Fruit fly (Drosophila melanogaster) whole organism, embryonic: ENCODE measurements around the gene Dpp10.

Experiments
- Atf3 ChIP-seq: fragments of 200-800 bp; sonication (Bioruptor generic); optimal IDR thresholded peaks from 3 replicates; lab custom pipeline; 2016; ENCODE audit warnings: missing biosample characterization, missing genetic modification characterization
- Atf6 ChIP-seq: fragments of 200-800 bp; sonication (Bioruptor generic); IDR thresholded peaks from 2 replicates; pipeline ENCODE4 v1.3.6; 2022; ENCODE audit warnings: missing biosample characterization, missing genetic modification characterization
- Bteb2 ChIP-seq: fragments of 200-800 bp; sonication (Bioruptor generic); optimal IDR thresholded peaks from 2 replicates; lab custom pipeline; 2016; ENCODE audit warnings: missing biosample characterization, missing genetic modification characterization
- CG10431 ChIP-seq: fragments of 200-800 bp; sonication (Bioruptor generic); optimal IDR thresholded peaks from 3 replicates; lab custom pipeline; 2018; ENCODE audit warnings: missing biosample characterization, mild to moderate bottlenecking, missing genetic modification characterization
- CG11456 ChIP-seq: fragments of 200-800 bp; sonication (Bioruptor generic); IDR thresholded peaks from 3 replicates; pipeline ENCODE4 v1.3.6; 2022; ENCODE audit warnings: missing biosample characterization, missing genetic modification characterization
- CG11504 ChIP-seq: fragments of 200-800 bp; sonication (Bioruptor generic); optimal IDR thresholded peaks from 3 replicates; lab custom pipeline; 2019; ENCODE audit warnings: missing biosample characterization, mild to moderate bottlenecking, missing genetic modification characterization, moderate library complexity
- CG17829 ChIP-seq: fragments of 200-800 bp; optimal IDR thresholded peaks from 2 replicates; lab custom pipeline; 2019; ENCODE audit warnings: missing biosample characterization, mild to moderate bottlenecking, missing genetic modification characterization, moderate library complexity
- CG3163 ChIP-seq: fragments of 200-800 bp; sonication (Bioruptor generic); optimal IDR thresholded peaks from 3 replicates; lab custom pipeline; 2016; ENCODE audit warnings: missing biosample characterization, missing genetic modification characterization
- CG3407 ChIP-seq: fragments of 200-800 bp; sonication (Bioruptor generic); optimal IDR thresholded peaks from 2 replicates; lab custom pipeline; 2018; ENCODE audit warnings: missing biosample characterization, mild to moderate bottlenecking, missing genetic modification characterization
- CG34224 ChIP-seq: fragments of 200-800 bp; sonication (Bioruptor generic); IDR thresholded peaks from 3 replicates; pipeline ENCODE4 v1.3.6; 2022; ENCODE audit warnings: missing biosample characterization, missing genetic modification characterization; ENCODE audit not compliant: partially characterized antibody
- CG7357 ChIP-seq: fragments of 200-800 bp; sonication (Bioruptor generic); IDR thresholded peaks from 3 replicates; pipeline ENCODE4 v1.3.6; 2022; ENCODE audit warnings: missing biosample characterization, missing genetic modification characterization
- CG7372 ChIP-seq: fragments of 200-800 bp; sonication (Bioruptor generic); IDR thresholded peaks from 2 replicates; pipeline ENCODE4 v1.3.6; 2022; ENCODE audit warnings: missing biosample characterization, missing genetic modification characterization
- CG8388 ChIP-seq: fragments of 200-800 bp; sonication (Bioruptor generic); optimal IDR thresholded peaks from 2 replicates; lab custom pipeline; 2019; ENCODE audit warnings: missing biosample characterization, mild to moderate bottlenecking, missing genetic modification characterization, moderate library complexity
- CG8765 ChIP-seq: fragments of 200-800 bp; sonication (Bioruptor generic); IDR thresholded peaks from 2 replicates; pipeline ENCODE4 v1.3.6; 2022; ENCODE audit warnings: missing biosample characterization, missing genetic modification characterization
- CG9727 ChIP-seq: fragments of 200-800 bp; sonication (Bioruptor generic); optimal IDR thresholded peaks from 3 replicates; lab custom pipeline; 2017; ENCODE audit warnings: missing biosample characterization, mild to moderate bottlenecking, missing genetic modification characterization
- CTCF ChIP-seq: fragments of 200-800 bp; sonication (Bioruptor generic); optimal IDR thresholded peaks from 2 replicates; lab custom pipeline; 2017; ENCODE audit warnings: missing biosample characterization, mild to moderate bottlenecking, missing genetic modification characterization, moderate library complexity
- E2f2 ChIP-seq: fragments of 200-800 bp; sonication (Bioruptor generic); IDR thresholded peaks from 2 replicates; pipeline ENCODE4 v1.3.6; 2022; ENCODE audit warnings: missing biosample characterization, missing genetic modification characterization
- Fer3 ChIP-seq: fragments of 200-800 bp; sonication (Bioruptor generic); optimal IDR thresholded peaks from 2 replicates; lab custom pipeline; 2018; ENCODE audit warnings: missing biosample characterization, mild to moderate bottlenecking, missing genetic modification characterization, moderate library complexity
- Hsf ChIP-seq: fragments of 200-800 bp; sonication (Bioruptor generic); optimal IDR thresholded peaks from 3 replicates; lab custom pipeline; 2016; ENCODE audit warnings: missing biosample characterization, missing genetic modification characterization
- NFAT ChIP-seq: fragments of 200-800 bp; sonication (Bioruptor generic); IDR thresholded peaks from 2 replicates; pipeline ENCODE4 v1.3.6; 2022; ENCODE audit warnings: missing biosample characterization, missing genetic modification characterization
- Neu2 ChIP-seq: fragments of 200-800 bp; sonication (Bioruptor generic); optimal IDR thresholded peaks from 3 replicates; lab custom pipeline; 2016; ENCODE audit warnings: missing biosample characterization, missing genetic modification characterization, borderline replicate concordance
- Poxn ChIP-seq: fragments of 200-800 bp; sonication (Bioruptor generic); IDR thresholded peaks from 2 replicates; pipeline ENCODE4 v1.3.6; 2022; ENCODE audit warnings: missing biosample characterization, missing genetic modification characterization
- Rfx ChIP-seq: fragments of 200-800 bp; sonication (Bioruptor generic); IDR thresholded peaks from 2 replicates; pipeline ENCODE4 v1.3.6; 2022; ENCODE audit warnings: missing biosample characterization, missing genetic modification characterization
- Sox100B ChIP-seq: fragments of 200-800 bp; sonication (Bioruptor generic); optimal IDR thresholded peaks from 3 replicates; lab custom pipeline; 2018; ENCODE audit warnings: missing biosample characterization, mild to moderate bottlenecking, missing genetic modification characterization
- Sry-β ChIP-seq: fragments of 200-800 bp; sonication (Bioruptor generic); optimal IDR thresholded peaks from 2 replicates; lab custom pipeline; 2018; ENCODE audit warnings: missing biosample characterization, mild to moderate bottlenecking, missing genetic modification characterization, moderate library complexity
- TFAM ChIP-seq: fragments of 200-800 bp; sonication (Bioruptor generic); optimal IDR thresholded peaks from 2 replicates; lab custom pipeline; 2017; ENCODE audit warnings: missing biosample characterization, missing genetic modification characterization, inconsistent platforms
- Tbp ChIP-seq: fragments of >200 bp; optimal IDR thresholded peaks from 2 replicates; lab custom pipeline; 2018; ENCODE audit warnings: missing biosample characterization, missing genetic modification characterization
- Usf ChIP-seq: fragments of 200-800 bp; sonication (Bioruptor generic); optimal IDR thresholded peaks from 2 replicates; lab custom pipeline; 2017; ENCODE audit warnings: missing genotype, missing biosample characterization, missing genetic modification characterization
- amos ChIP-seq: fragments of 200-800 bp; sonication (Bioruptor generic); IDR thresholded peaks from 2 replicates; pipeline ENCODE4 v1.3.6; 2022; ENCODE audit warnings: missing biosample characterization, missing genetic modification characterization; ENCODE audit not compliant: partially characterized antibody
- btn ChIP-seq: fragments of 200-800 bp; sonication (Bioruptor generic); optimal IDR thresholded peaks from 2 replicates; lab custom pipeline; 2016; ENCODE audit warnings: missing biosample characterization, missing genetic modification characterization
- chif ChIP-seq, 2 experiments: fragments of 200-800 bp; sonication (Bioruptor generic); optimal IDR thresholded peaks; 3 replicates each; lab custom pipeline; 2016; ENCODE audit warnings: missing biosample characterization in 2 of 2, missing genetic modification characterization in 2 of 2
- disco-r ChIP-seq: fragments of 200-800 bp; sonication (Bioruptor generic); optimal IDR thresholded peaks from 2 replicates; lab custom pipeline; 2016; ENCODE audit warnings: missing biosample characterization, missing genetic modification characterization
- exex ChIP-seq: fragments of 200-800 bp; sonication (Bioruptor generic); optimal IDR thresholded peaks from 4 replicates; lab custom pipeline; 2018; ENCODE audit warnings: missing biosample characterization, mild to moderate bottlenecking, missing genetic modification characterization, moderate library complexity
- grau ChIP-seq: fragments of 200-800 bp; optimal IDR thresholded peaks from 3 replicates; lab custom pipeline; 2019; ENCODE audit warnings: missing biosample characterization, mild to moderate bottlenecking, missing genetic modification characterization, moderate library complexity
- gsb-n ChIP-seq: fragments of 200-800 bp; sonication (Bioruptor generic); optimal IDR thresholded peaks from 3 replicates; lab custom pipeline; 2018; ENCODE audit warnings: missing biosample characterization, mild to moderate bottlenecking, missing genetic modification characterization
- gt ChIP-seq: fragments of 200-800 bp; sonication (Bioruptor generic); IDR thresholded peaks from 2 replicates; pipeline ENCODE4 v1.3.6; 2022; ENCODE audit warnings: missing biosample characterization, missing genetic modification characterization
- hb ChIP-seq: fragments of 200-800 bp; sonication (Bioruptor generic); IDR thresholded peaks from 3 replicates; pipeline ENCODE4 v1.3.6; 2022; ENCODE audit warnings: missing biosample characterization, missing genetic modification characterization; ENCODE audit not compliant: partially characterized antibody
- kay ChIP-seq: fragments of 200-800 bp; sonication (Bioruptor generic); optimal IDR thresholded peaks from 2 replicates; lab custom pipeline; 2016; ENCODE audit warnings: missing biosample characterization, missing genetic modification characterization
- pita ChIP-seq: fragments of 200-800 bp; sonication (Bioruptor generic); optimal IDR thresholded peaks from 2 replicates; lab custom pipeline; 2017; ENCODE audit warnings: missing biosample characterization, mild to moderate bottlenecking, missing genetic modification characterization
- pnt ChIP-seq: fragments of 200-800 bp; sonication (Bioruptor generic); optimal IDR thresholded peaks from 3 replicates; lab custom pipeline; 2016; ENCODE audit warnings: missing biosample characterization, missing genetic modification characterization
- row ChIP-seq: fragments of 200-800 bp; sonication (Bioruptor generic); IDR thresholded peaks from 3 replicates; pipeline ENCODE4 v1.3.6; 2022; ENCODE audit warnings: missing biosample characterization, missing genetic modification characterization
- sd ChIP-seq: fragments of 200-800 bp; sonication (Bioruptor generic); optimal IDR thresholded peaks from 3 replicates; lab custom pipeline; 2018; ENCODE audit warnings: missing biosample characterization, mild to moderate bottlenecking, missing genetic modification characterization, moderate library complexity
- slbo ChIP-seq: fragments of 200-800 bp; sonication (Bioruptor generic); IDR thresholded peaks from 2 replicates; pipeline ENCODE4 v1.3.6; 2022; ENCODE audit warnings: missing biosample characterization, missing genetic modification characterization
- so ChIP-seq: fragments of 200-800 bp; sonication (Bioruptor generic); IDR thresholded peaks from 3 replicates; pipeline ENCODE4 v1.3.6; 2022; ENCODE audit warnings: missing biosample characterization, missing genetic modification characterization
- tna ChIP-seq: fragments of 200-800 bp; sonication (Bioruptor generic); IDR thresholded peaks from 2 replicates; pipeline ENCODE4 v1.3.6; 2022; ENCODE audit warnings: missing biosample characterization, missing genetic modification characterization; ENCODE audit not compliant: partially characterized antibody
- twi ChIP-seq: fragments of 200-800 bp; optimal IDR thresholded peaks from 2 replicates; lab custom pipeline; 2019; ENCODE audit warnings: missing biosample characterization, mild to moderate bottlenecking, missing genetic modification characterization, moderate library complexity
- tx ChIP-seq: fragments of 200-800 bp; sonication (Bioruptor generic); optimal IDR thresholded peaks from 2 replicates; lab custom pipeline; 2016; ENCODE audit warnings: missing biosample characterization, missing genetic modification characterization
- unpg ChIP-seq: fragments of 200-800 bp; sonication (Bioruptor generic); optimal IDR thresholded peaks from 3 replicates; lab custom pipeline; 2018; ENCODE audit warnings: missing biosample characterization, mild to moderate bottlenecking, missing genetic modification characterization, moderate library complexity

Gene Dpp10

DNA sequence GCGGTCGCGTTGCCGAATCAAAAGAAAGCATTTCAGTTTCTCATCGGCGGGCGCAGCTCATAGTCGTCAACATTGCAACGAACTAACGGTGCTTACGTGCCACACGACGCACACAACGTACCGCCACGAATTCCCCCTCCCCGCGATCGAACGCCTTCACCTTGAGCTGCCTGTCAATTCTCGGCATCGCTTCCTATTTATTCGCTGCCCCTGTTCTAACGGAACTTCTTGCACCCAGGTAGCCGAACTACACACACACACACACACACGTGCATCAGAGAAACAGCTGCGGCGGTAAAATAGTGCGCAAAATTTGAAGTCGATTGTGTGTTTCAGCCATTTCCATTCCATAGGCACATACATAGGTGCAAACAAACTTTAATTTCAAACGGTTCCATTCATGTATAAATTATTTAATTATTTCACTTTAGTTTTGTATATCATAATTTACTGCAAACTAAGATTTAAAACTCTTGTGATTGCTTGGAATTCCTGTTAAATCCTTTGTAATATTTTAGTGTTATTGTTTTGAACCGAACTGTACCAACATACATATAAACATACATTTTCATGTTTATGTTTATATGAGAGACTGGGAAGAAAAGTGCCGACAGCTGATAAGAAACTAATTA, 10.6 kb upstream of the Dpp10 start (continued):
- TF ChIP-seq CG11456 (GFP tag; lab: Robert Waterston, UW) (0 out of 3 replicates have a peak, but pooled peaks have one; percentile 20), E2f2 (peak; percentile 25; the same call in 1 of the 2 replicates), gsb-n (tag; lab: Kevin White, UChicago) (peak; percentile 9), twi (tag; lab: Kevin White, UChicago) (no peak), unpg (peak; percentile 39), grau (peak; percentile 21), CTCF (no peak), CG8388 (GFP tag; lab: Kevin White, UChicago) (peak; percentile 47), Poxn (no peak), Hsf (no peak)
- TF ChIP-seq, all 482 proteins: peak for 41

DNA sequence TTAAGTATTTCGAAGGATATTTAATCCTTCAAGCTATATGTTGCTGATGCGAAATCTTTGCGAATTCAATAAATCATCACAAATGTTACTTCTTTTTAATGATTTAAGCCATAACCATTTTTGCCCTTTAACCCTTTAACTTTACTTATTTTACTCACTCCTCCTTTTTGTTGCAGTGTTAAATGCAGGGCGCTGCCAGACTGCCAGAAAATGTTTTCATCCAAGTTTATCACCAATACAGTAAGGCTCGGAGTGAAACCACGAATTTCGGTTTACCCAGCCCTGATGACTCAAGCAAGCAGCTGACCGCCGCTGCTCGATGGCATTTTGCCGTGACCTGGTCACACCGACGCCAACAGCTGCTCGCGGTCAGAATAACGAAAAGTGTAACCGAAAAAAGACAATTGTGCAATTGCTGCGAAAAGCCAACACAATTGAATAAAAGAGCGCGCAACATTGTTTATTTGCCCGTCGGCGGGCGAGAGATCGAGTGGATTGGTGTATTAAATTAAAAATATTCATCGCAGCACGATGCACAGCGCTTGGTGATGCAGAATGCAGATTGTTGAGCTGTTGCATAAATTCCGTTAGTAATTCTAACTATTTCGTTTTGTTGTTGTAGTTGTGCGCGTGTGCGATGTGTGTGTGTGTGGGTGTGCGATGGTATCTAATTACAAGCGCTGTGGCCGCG, 10.0 kb upstream of the Dpp10 start, which contains the start of gene CG11050:
TSS of gene CG11050 (plus strand) at position 329 of the 691 bp plus-strand sequence.
- TF ChIP-seq CG7372 (GFP tag; lab: Robert Waterston, UW) (peak; percentile 75), NFAT (GFP tag; lab: Robert Waterston, UW) (peak; percentile 81), pnt (GFP tag; lab: Kevin White, UChicago) (peak; percentile 75), CG8765 (peak; percentile 66), Rfx (GFP tag; lab: Robert Waterston, UW) (peak; percentile 88), Usf (GFP tag; lab: Kevin White, UChicago) (peak; percentile 3), CG34224 (peak; percentile 64), Atf3 (GFP tag; lab: Kevin White, UChicago) (peak; percentile 97), disco-r (GFP tag; lab: Kevin White, UChicago) (peak; percentile 79), Neu2 (GFP tag; lab: Kevin White, UChicago) (no peak), CG3407 (GFP tag; lab: Kevin White, UChicago) (peak; percentile 41), gt (GFP tag; lab: Robert Waterston, UW) (0 out of 2 replicates have a peak, but pooled peaks have one; percentile 27), so (peak; percentile 61; the same call in 1 of the 3 replicates), amos (GFP tag; lab: Robert Waterston, UW) (peak; percentile 60), CG9727 (GFP tag; lab: Kevin White, UChicago) (peak; percentile 51), Fer3 (tag; lab: Kevin White, UChicago) (peak; percentile 60), kay (peak; percentile 100), pita (GFP tag; lab: Kevin White, UChicago) (peak; percentile 90), Sox100B (GFP tag; lab: Kevin White, UChicago) (no peak), CG7357 (peak; percentile 8; the same call in 1 of the 3 replicates), CG17829 (peak; percentile 84), hb (no peak), CG3163 (peak; percentile 75), slbo (GFP tag; lab: Robert Waterston, UW) (peak; percentile 89), Sry-β (GFP tag; lab: Kevin White, UChicago) (peak; percentile 40), chif (GFP tag; optimal IDR thresholded peaks at IDR 0.05; lab: Kevin White, UChicago) (peak; percentile 62 to 86), Atf6 (GFP tag; lab: Robert Waterston, UW) (peak; percentile 82), row (GFP tag; lab: Robert Waterston, UW) (peak; percentile 74), CG10431 (no peak), btn (GFP tag; lab: Kevin White, UChicago) (no peak), exex (tag; lab: Kevin White, UChicago) (peak; percentile 39), TFAM (GFP tag; lab: Kevin White, UChicago) (no peak), Bteb2 (GFP tag; lab: Kevin White, UChicago) (peak; percentile 84), sd (tag; lab: Kevin White, UChicago) (peak; percentile 83), tx (peak; percentile 84), tna (GFP tag; lab: Robert Waterston, UW) (peak; percentile 65; the same call in 1 of the 2 replicates), Tbp (GFP tag; lab: Kevin White, UChicago) (no peak), CG11504 (tag; lab: Kevin White, UChicago) (peak; percentile 80)
